Worm (Caenorhabditis elegans): Measurements from ENCODE around the gene ubl-1.

ubl-1 gene

DNA sequence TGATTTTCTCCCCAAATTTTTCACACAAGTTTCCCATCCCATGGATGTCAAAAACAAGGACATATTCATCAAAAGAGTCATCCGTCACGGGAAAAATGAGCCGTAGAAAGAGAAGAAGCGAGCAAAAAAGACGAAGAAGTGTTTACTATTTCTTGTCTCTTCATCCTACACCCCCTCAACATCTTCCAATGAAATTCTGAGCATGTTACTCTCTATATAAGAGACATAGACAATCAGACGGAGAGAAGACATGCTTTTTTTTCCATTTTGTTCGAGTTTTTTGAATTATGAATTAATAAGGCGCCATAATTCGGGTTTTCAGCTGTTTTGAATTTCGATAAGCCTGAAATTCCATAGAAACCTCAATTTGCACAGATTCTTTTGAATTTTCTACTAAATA lies 28.0 kb downstream of the ubl-1 start:
- TF ChIP-seq nhr-47 (tag; optimal IDR thresholded peaks at IDR 0.05) = no peak
- TF ChIP-seq fos-1 (tag; optimal IDR thresholded peaks at IDR 0.05) = no peak
- TF ChIP-seq hpl-2 (GFP tag; optimal IDR thresholded peaks at IDR 0.05) = no peak
- TF ChIP-seq nhr-71 (tag; optimal IDR thresholded peaks at IDR 0.05) = no peak
- peak in 1 of 2 experiments; percentile 28 for TF ChIP-seq lsy-2 (tag; optimal IDR thresholded peaks at IDR 0.05)
- no peak for TF ChIP-seq dsc-1 (tag; optimal IDR thresholded peaks at IDR 0.05)
- TF ChIP-seq nhr-237 (tag; optimal IDR thresholded peaks at IDR 0.05) = no peak
- no peak for TF ChIP-seq nhr-20 (tag; optimal IDR thresholded peaks at IDR 0.05)
- no peak for TF ChIP-seq hlh-4 (tag; optimal IDR thresholded peaks at IDR 0.05)
- no peak for TF ChIP-seq mef-2 (tag; optimal IDR thresholded peaks at IDR 0.05)
- TF ChIP-seq sptf-1 (tag; optimal IDR thresholded peaks at IDR 0.05) = no peak
- TF ChIP-seq nhr-12 (tag; optimal IDR thresholded peaks at IDR 0.05) = no peak
- TF ChIP-seq snu-23 (GFP tag; optimal IDR thresholded peaks at IDR 0.05) = no peak
- no peak for TF ChIP-seq ets-5 (GFP tag; IDR thresholded peaks at IDR 0.05)
- no peak for TF ChIP-seq xbp-1 (tag; optimal IDR thresholded peaks at IDR 0.05)
- no peak for TF ChIP-seq unc-130 (tag; optimal IDR thresholded peaks at IDR 0.05)
- TF ChIP-seq lin-14 (GFP tag; optimal IDR thresholded peaks at IDR 0.05) = peak; percentile 72
- TF ChIP-seq efl-1 (optimal IDR thresholded peaks at IDR 0.05) = no peak
- TF ChIP-seq efl-1 (GFP tag; optimal IDR thresholded peaks at IDR 0.05 in 1 of 2) = peak in 1 of 2 experiments; percentile 1
- TF ChIP-seq egl-13 (tag; optimal IDR thresholded peaks at IDR 0.05) = no peak
- no peak for TF ChIP-seq nhr-28 (tag; optimal IDR thresholded peaks at IDR 0.05)
- peak in 1 of 3 experiments; percentile 11 for TF ChIP-seq ceh-82 (tag; optimal IDR thresholded peaks at IDR 0.05)
- no peak for TF ChIP-seq fkh-4 (tag; optimal IDR thresholded peaks at IDR 0.05; ENCODE audit: borderline replicate concordance)

DNA sequence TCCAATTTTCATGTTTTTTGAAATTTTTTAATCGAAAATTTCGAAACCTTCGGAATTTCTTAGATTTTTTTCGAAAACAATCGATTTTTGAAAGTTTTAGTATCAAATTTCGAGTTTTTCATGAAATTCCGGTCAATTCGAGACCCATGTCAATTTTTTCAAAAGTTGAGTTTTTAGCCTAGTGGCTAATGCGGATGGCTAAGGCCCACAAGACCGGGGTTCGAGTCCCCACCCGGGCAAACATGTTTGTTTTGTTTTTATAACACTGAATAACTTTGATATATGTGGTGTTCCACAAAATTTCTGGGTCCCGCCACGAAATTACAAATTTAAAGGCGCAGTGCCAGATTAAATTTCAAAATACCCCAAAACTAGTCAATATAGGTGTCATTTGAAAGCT lies 31.3 kb downstream of the ubl-1 start:
- TF ChIP-seq sox-4 (tag; optimal IDR thresholded peaks at IDR 0.05) (no peak), jun-1 (tag; optimal IDR thresholded peaks at IDR 0.05) (no peak), pqm-1 (tag; optimal IDR thresholded peaks at IDR 0.05) (no peak), mef-2 (tag; optimal IDR thresholded peaks at IDR 0.05) (no peak), fkh-4 (tag; optimal IDR thresholded peaks at IDR 0.05; ENCODE audit: borderline replicate concordance) (no peak), nhr-20 (tag; optimal IDR thresholded peaks at IDR 0.05) (no peak)

DNA sequence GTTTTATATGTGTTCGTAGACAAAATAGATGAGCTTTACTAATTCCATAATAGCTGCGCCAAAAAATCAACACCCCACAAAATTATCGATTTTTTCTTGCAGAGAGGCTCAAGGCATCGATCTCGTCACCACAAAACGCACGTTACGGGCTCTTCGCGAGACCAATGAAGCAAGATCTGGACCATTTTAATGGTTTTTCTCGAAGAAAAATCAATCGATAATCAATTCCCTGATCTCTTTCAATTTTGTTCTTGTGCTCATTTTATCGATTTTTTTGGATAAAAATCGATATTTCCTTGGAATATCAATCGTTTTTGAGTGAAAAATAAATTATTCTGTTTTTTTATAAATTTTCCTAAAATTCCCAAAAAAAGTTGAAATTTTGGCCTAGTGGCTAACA lies 32.0 kb downstream of the ubl-1 start:
- no peak for TF ChIP-seq efl-1 (optimal IDR thresholded peaks at IDR 0.05)
- TF ChIP-seq efl-1 (GFP tag; optimal IDR thresholded peaks at IDR 0.05 in 1 of 2) = peak in 1 of 2 experiments; percentile 77
- no peak for TF ChIP-seq sox-4 (tag; optimal IDR thresholded peaks at IDR 0.05)

DNA sequence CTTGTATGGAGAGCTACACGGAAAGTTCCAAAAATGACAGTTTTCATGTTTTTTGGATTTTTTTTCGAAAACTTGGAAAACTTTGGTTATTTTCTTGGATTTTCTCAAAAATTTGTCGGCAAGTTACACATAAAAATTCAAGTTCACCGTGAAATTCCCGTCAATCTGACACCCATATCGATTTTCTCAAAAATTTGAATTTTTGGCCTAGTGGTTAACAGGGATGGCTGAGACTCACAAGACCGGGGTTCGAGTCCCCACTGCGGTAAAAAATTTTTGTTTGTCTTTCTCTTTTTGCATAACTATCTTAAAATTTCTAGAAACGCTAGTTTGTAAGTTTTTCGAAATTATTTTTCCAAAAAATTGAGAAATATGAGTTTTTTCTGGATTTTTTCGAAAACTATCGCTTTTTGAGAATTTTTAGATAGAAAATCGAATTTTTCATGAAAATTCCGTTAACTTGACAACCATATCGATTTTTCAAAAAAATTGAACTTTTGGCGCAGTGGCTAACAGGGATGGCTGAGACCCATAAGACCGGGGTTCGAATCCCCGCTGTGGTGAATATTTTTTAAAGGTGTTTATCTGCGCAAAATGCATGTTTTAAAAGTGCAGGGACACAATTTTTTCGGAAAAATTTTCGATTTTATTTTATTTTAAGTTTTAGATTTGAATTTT lies 32.6 kb downstream of the ubl-1 start:
- TF ChIP-seq ceh-88 (GFP tag; IDR thresholded peaks at IDR 0.05) (no peak), efl-1 (optimal IDR thresholded peaks at IDR 0.05) (no peak), efl-1 (GFP tag; optimal IDR thresholded peaks at IDR 0.05 in 1 of 2) (no peak), mdl-1 (tag; optimal IDR thresholded peaks at IDR 0.05) (no peak), lin-39 (tag; optimal IDR thresholded peaks at IDR 0.05) (no peak), xbp-1 (tag; optimal IDR thresholded peaks at IDR 0.05) (no peak)

DNA sequence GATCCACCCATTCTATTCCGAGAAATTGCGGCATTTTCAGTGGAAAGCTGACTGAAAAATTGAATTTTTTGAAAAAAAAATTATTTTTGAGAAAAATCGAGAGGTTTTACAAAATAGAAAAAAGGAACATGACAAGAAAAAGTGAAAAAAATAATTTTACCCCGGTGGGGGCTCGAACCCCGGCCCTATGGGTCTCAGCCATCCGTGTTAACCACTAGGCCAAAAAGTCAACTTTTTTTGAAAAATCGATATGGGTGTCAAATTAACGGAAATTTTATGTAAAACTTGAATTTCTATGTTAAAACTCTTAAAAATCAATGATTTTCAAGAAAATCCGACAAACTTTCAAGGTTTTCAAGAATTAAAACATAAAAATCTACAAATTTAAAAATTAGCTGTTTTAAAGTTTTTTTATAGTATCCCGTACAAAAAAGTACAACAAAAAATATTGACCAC lies 35.8 kb downstream of the ubl-1 start, which contains the start of gene Y53G8B.2:
Gene Y53G8B.2, minus strand, starts transcription at position 51 of the 456 bp plus-strand sequence.
- TF ChIP-seq lin-35 (GFP tag; optimal IDR thresholded peaks at IDR 0.05) = no peak
- TF ChIP-seq ceh-8 (GFP tag; optimal IDR thresholded peaks at IDR 0.05) = no peak

DNA sequence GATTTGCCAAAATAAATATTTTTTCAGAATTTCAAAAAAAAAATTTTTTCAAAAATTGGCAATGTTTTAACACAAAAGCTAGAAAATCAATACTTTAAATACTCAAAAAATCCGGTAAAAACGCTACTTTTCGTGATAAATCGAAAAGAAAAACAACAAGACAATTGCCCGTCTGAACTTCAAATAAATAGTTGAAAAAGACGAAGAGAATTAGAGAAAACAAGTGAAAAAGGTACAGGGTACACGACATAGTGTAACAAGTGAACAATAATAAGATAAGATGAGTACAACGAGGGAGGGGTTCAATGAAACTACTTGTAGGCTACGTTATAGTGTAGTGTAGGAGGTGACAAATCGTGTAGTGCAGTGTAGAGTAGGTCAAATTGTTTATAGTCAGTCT lies 36.4 kb downstream of the ubl-1 start:
- TF ChIP-seq blmp-1 (tag; optimal IDR thresholded peaks at IDR 0.05) (peak; percentile 39), lin-14 (GFP tag; optimal IDR thresholded peaks at IDR 0.05) (peak; percentile 46), nhr-85 (tag) (peak; percentile 59), ceh-88 (GFP tag; IDR thresholded peaks at IDR 0.05) (no peak), nhr-20 (tag; optimal IDR thresholded peaks at IDR 0.05) (no peak), pqm-1 (tag; optimal IDR thresholded peaks at IDR 0.05) (no peak), irx-1 (tag; optimal IDR thresholded peaks at IDR 0.05) (no peak), snu-23 (GFP tag; optimal IDR thresholded peaks at IDR 0.05) (peak; percentile 5), ets-5 (GFP tag; IDR thresholded peaks at IDR 0.05) (no peak), lin-35 (GFP tag; optimal IDR thresholded peaks at IDR 0.05) (peak in 1 of 2 experiments; percentile 2), nhr-77 (tag; optimal IDR thresholded peaks at IDR 0.05) (no peak), rnt-1 (tag; optimal IDR thresholded peaks at IDR 0.05) (no peak), tbx-2 (tag; optimal IDR thresholded peaks at IDR 0.05) (no peak), lsy-2 (tag; optimal IDR thresholded peaks at IDR 0.05) (peak in 1 of 2 experiments; percentile 37), elt-3 (tag; optimal IDR thresholded peaks at IDR 0.05) (peak in 1 of 6 experiments; percentile 24), nhr-11 (tag; optimal IDR thresholded peaks at IDR 0.05) (peak; percentile 53), mep-1 (tag; optimal IDR thresholded peaks at IDR 0.05) (no peak)
